Fruit fly (Drosophila melanogaster) whole organism, embryonic: ENCODE measurements around the gene QIL1.

Experiments used
- Asciz ChIP-seq: fragments of 200-800 bp; sonication (Bioruptor generic); optimal IDR thresholded peaks from 2 replicates; lab custom pipeline; 2017; ENCODE audit warnings: missing biosample characterization, mild to moderate bottlenecking, missing genetic modification characterization, missing genetic modification reagents
- B-H2 ChIP-seq: fragments of 200-800 bp; sonication (Bioruptor generic); optimal IDR thresholded peaks from 2 replicates; lab custom pipeline; 2018; ENCODE audit warnings: missing biosample characterization, mild to moderate bottlenecking, missing genetic modification characterization
- CG10431 ChIP-seq: fragments of 200-800 bp; sonication (Bioruptor generic); optimal IDR thresholded peaks from 3 replicates; lab custom pipeline; 2018; ENCODE audit warnings: missing biosample characterization, mild to moderate bottlenecking, missing genetic modification characterization
- CG10462 ChIP-seq: fragments of 200-800 bp; sonication (Bioruptor generic); optimal IDR thresholded peaks from 2 replicates; lab custom pipeline; 2016; ENCODE audit warnings: missing biosample characterization, missing genetic modification characterization
- CG10979 ChIP-seq: fragments of 200-800 bp; sonication (Bioruptor generic); optimal IDR thresholded peaks from 2 replicates; lab custom pipeline; 2018; ENCODE audit warnings: missing biosample characterization, mild to moderate bottlenecking, missing genetic modification characterization, moderate library complexity
- CG11504 ChIP-seq: fragments of 200-800 bp; sonication (Bioruptor generic); optimal IDR thresholded peaks from 3 replicates; lab custom pipeline; 2019; ENCODE audit warnings: missing biosample characterization, mild to moderate bottlenecking, missing genetic modification characterization, moderate library complexity
- CG11695 ChIP-seq: fragments of 200-800 bp; sonication (Bioruptor generic); IDR thresholded peaks from 3 replicates; pipeline ENCODE4 v1.3.6; 2022; ENCODE audit warnings: missing biosample characterization, missing genetic modification characterization
- CG11696 ChIP-seq: fragments of 200-800 bp; sonication (Bioruptor generic); IDR thresholded peaks from 2 replicates; pipeline ENCODE4 v1.3.6; 2022; ENCODE audit warnings: missing biosample characterization, missing genetic modification characterization
- CG12104 ChIP-seq: fragments of 200-800 bp; sonication (Bioruptor generic); optimal IDR thresholded peaks from 3 replicates; lab custom pipeline; 2016; ENCODE audit warnings: missing biosample characterization, missing genetic modification characterization
- CG12219 ChIP-seq: fragments of 200-800 bp; sonication (Bioruptor generic); optimal IDR thresholded peaks from 3 replicates; lab custom pipeline; 2018; ENCODE audit warnings: missing biosample characterization, mild to moderate bottlenecking, missing genetic modification characterization
- CG14710 ChIP-seq: fragments of 200-800 bp; sonication (Bioruptor generic); optimal IDR thresholded peaks from 3 replicates; lab custom pipeline; 2019; ENCODE audit warnings: missing biosample characterization, mild to moderate bottlenecking, missing genetic modification characterization, moderate library complexity
- CG14860 ChIP-seq: fragments of 200-800 bp; sonication (Bioruptor generic); IDR thresholded peaks from 3 replicates; pipeline ENCODE4 v1.3.6; 2022; ENCODE audit warnings: missing biosample characterization, missing genetic modification characterization; ENCODE audit not compliant: partially characterized antibody
- CG14965 ChIP-seq: fragments of 200-800 bp; sonication (Bioruptor generic); optimal IDR thresholded peaks from 2 replicates; lab custom pipeline; 2016; ENCODE audit warnings: missing biosample characterization, missing genetic modification characterization, borderline replicate concordance
- CG15269 ChIP-seq: fragments of 200-800 bp; sonication (Bioruptor generic); optimal IDR thresholded peaks from 2 replicates; lab custom pipeline; 2018; ENCODE audit warnings: missing biosample characterization, mild to moderate bottlenecking, missing genetic modification characterization, moderate library complexity
- CG17361 ChIP-seq: fragments of 200-800 bp; sonication (Bioruptor generic); IDR thresholded peaks from 3 replicates; pipeline ENCODE4 v1.3.6; 2022; ENCODE audit warnings: missing biosample characterization, missing genetic modification characterization
- CG17385 ChIP-seq: fragments of 200-800 bp; sonication (Bioruptor generic); optimal IDR thresholded peaks from 3 replicates; lab custom pipeline; 2018; ENCODE audit warnings: missing biosample characterization, mild to moderate bottlenecking, missing genetic modification characterization
- CG17829 ChIP-seq: fragments of 200-800 bp; optimal IDR thresholded peaks from 2 replicates; lab custom pipeline; 2019; ENCODE audit warnings: missing biosample characterization, mild to moderate bottlenecking, missing genetic modification characterization, moderate library complexity
- CG18262 ChIP-seq: fragments of 200-800 bp; optimal IDR thresholded peaks from 3 replicates; lab custom pipeline; 2019; ENCODE audit warnings: missing biosample characterization, mild to moderate bottlenecking, missing genetic modification characterization, moderate library complexity
- CG2712 ChIP-seq: fragments of 200-800 bp; optimal IDR thresholded peaks from 3 replicates; lab custom pipeline; 2019; ENCODE audit warnings: missing biosample characterization, mild to moderate bottlenecking, missing genetic modification characterization, moderate library complexity
- CG31224 ChIP-seq: fragments of 200-800 bp; sonication (Bioruptor generic); IDR thresholded peaks from 2 replicates; pipeline ENCODE4 v1.3.6; 2022; ENCODE audit warnings: missing biosample characterization, missing genetic modification characterization
- CG31441 ChIP-seq: fragments of 200-800 bp; sonication (Bioruptor generic); IDR thresholded peaks from 2 replicates; pipeline ENCODE4 v1.3.6; 2022; ENCODE audit warnings: missing biosample characterization, missing genetic modification characterization
- CG34224 ChIP-seq: fragments of 200-800 bp; sonication (Bioruptor generic); IDR thresholded peaks from 3 replicates; pipeline ENCODE4 v1.3.6; 2022; ENCODE audit warnings: missing biosample characterization, missing genetic modification characterization; ENCODE audit not compliant: partially characterized antibody
- CG6689 ChIP-seq: fragments of 200-800 bp; sonication (Bioruptor generic); IDR thresholded peaks from 2 replicates; pipeline ENCODE4 v1.3.6; 2022; ENCODE audit warnings: missing biosample characterization, missing genetic modification characterization
- CG7556 ChIP-seq: fragments of 200-800 bp; sonication (Bioruptor generic); optimal IDR thresholded peaks from 2 replicates; lab custom pipeline; 2017; ENCODE audit warnings: missing biosample characterization, mild to moderate bottlenecking, missing genetic modification characterization
- CG9609 ChIP-seq: fragments of 200-800 bp; sonication (Bioruptor generic); optimal IDR thresholded peaks from 3 replicates; lab custom pipeline; 2016; ENCODE audit warnings: missing biosample characterization, missing genetic modification characterization
- CrebB ChIP-seq: fragments of 200-800 bp; sonication (Bioruptor generic); optimal IDR thresholded peaks from 3 replicates; lab custom pipeline; 2018; ENCODE audit warnings: missing biosample characterization, mild to moderate bottlenecking, missing genetic modification characterization
- D19A ChIP-seq: fragments of 200-800 bp; optimal IDR thresholded peaks from 3 replicates; lab custom pipeline; 2019; ENCODE audit warnings: missing biosample characterization, mild to moderate bottlenecking, missing genetic modification characterization, moderate library complexity
- GATAe ChIP-seq: fragments of 200-800 bp; sonication (Bioruptor generic); conservative IDR thresholded peaks from 2 replicates; pipeline ENCODE4 v1.3.6; 2022; ENCODE audit warnings: missing biosample characterization, missing genetic modification characterization
- H2.0 ChIP-seq: fragments of 200-800 bp; sonication (Bioruptor generic); IDR thresholded peaks from 2 replicates; pipeline ENCODE4 v1.3.6; 2022; ENCODE audit warnings: missing biosample characterization, missing genetic modification characterization
- HHEX ChIP-seq: fragments of 200-800 bp; sonication (Bioruptor generic); optimal IDR thresholded peaks from 3 replicates; lab custom pipeline; 2017; ENCODE audit warnings: missing biosample characterization, mild to moderate bottlenecking, missing genetic modification characterization, missing genetic modification reagents
- Med ChIP-seq: fragments of 200-800 bp; sonication (Bioruptor generic); peaks from one replicate; lab custom pipeline; 2016; ENCODE audit warnings: missing biosample characterization, missing genetic modification characterization, mild to moderate bottlenecking, inconsistent platforms, moderate library complexity
- Nf-YB ChIP-seq: fragments of 200-800 bp; sonication (Bioruptor generic); optimal IDR thresholded peaks from 3 replicates; lab custom pipeline; 2019; ENCODE audit warnings: missing biosample characterization, mild to moderate bottlenecking, missing genetic modification characterization, moderate library complexity
- NfI ChIP-seq: fragments of 200-800 bp; sonication (Bioruptor generic); optimal IDR thresholded peaks from 3 replicates; lab custom pipeline; 2018; ENCODE audit warnings: missing biosample characterization, mild to moderate bottlenecking, missing genetic modification characterization, moderate library complexity
- Sry-δ ChIP-seq: fragments of 200-800 bp; sonication (Bioruptor generic); optimal IDR thresholded peaks from 2 replicates; lab custom pipeline; 2016; ENCODE audit warnings: missing biosample characterization, missing genetic modification characterization
- YL-1 ChIP-seq: fragments of 200-800 bp; sonication (Bioruptor generic); optimal IDR thresholded peaks from 3 replicates; lab custom pipeline; 2017; ENCODE audit warnings: missing biosample characterization, mild to moderate bottlenecking, missing genetic modification characterization
- az2 ChIP-seq: fragments of 200-800 bp; sonication (Bioruptor generic); optimal IDR thresholded peaks from 3 replicates; lab custom pipeline; 2016; ENCODE audit warnings: missing biosample characterization, missing genetic modification characterization
- bsh ChIP-seq, 2 experiments: fragments of 200-800 bp; sonication (Bioruptor generic); optimal IDR thresholded peaks; 2 replicates each; lab custom pipeline; 2017 to 2018; ENCODE audit warnings: mild to moderate bottlenecking in 2 of 2, missing biosample characterization in 2 of 2, missing genetic modification characterization in 2 of 2, moderate library complexity in 1 of 2
- chm ChIP-seq: fragments of 200-800 bp; sonication (Bioruptor generic); IDR thresholded peaks from 2 replicates; pipeline ENCODE4 v1.3.6; 2022; ENCODE audit warnings: missing biosample characterization, missing genetic modification characterization
- da ChIP-seq: fragments of 200-800 bp; sonication (Bioruptor generic); optimal IDR thresholded peaks from 2 replicates; lab custom pipeline; 2016; ENCODE audit warnings: missing biosample characterization, missing genetic modification characterization
- dan ChIP-seq: fragments of 200-800 bp; sonication (Bioruptor generic); IDR thresholded peaks from 2 replicates; pipeline ENCODE4 v1.3.6; 2022; ENCODE audit warnings: missing biosample characterization, missing genetic modification characterization
- dati ChIP-seq: fragments of 200-800 bp; sonication (Bioruptor generic); IDR thresholded peaks from 2 replicates; pipeline ENCODE4 v1.3.6; 2022; ENCODE audit warnings: missing biosample characterization, missing genetic modification characterization
- fd3F ChIP-seq: fragments of 200-800 bp; sonication (Bioruptor generic); optimal IDR thresholded peaks from 2 replicates; lab custom pipeline; 2018; ENCODE audit warnings: missing biosample characterization, mild to moderate bottlenecking, missing genetic modification characterization, moderate library complexity
- fd96Cb ChIP-seq: fragments of 200-800 bp; sonication (Bioruptor generic); optimal IDR thresholded peaks from 2 replicates; lab custom pipeline; 2018; ENCODE audit warnings: missing biosample characterization, mild to moderate bottlenecking, missing genetic modification characterization, moderate library complexity
- gem ChIP-seq: fragments of 200-800 bp; sonication (Bioruptor generic); optimal IDR thresholded peaks from 2 replicates; lab custom pipeline; 2019; ENCODE audit warnings: missing biosample characterization, mild to moderate bottlenecking, missing genetic modification characterization, moderate library complexity
- h ChIP-seq: fragments of >200 bp; optimal IDR thresholded peaks from 2 replicates; lab custom pipeline; 2017
- mld ChIP-seq: fragments of 200-800 bp; sonication (Bioruptor generic); IDR thresholded peaks from 3 replicates; pipeline ENCODE4 v1.3.6; 2022; ENCODE audit warnings: missing biosample characterization, missing genetic modification characterization; ENCODE audit not compliant: partially characterized antibody
- prd ChIP-seq, 3 experiments: fragments of >200 bp in 2 of 3; fragments of 200-800 bp in 1 of 3; sonication (Bioruptor generic) in 1 of 3; optimal IDR thresholded peaks in 2 of 3; IDR thresholded peaks in 1 of 3; 2 replicates in 2 of 3; 3 replicates in 1 of 3; pipeline versions ENCODE4 v1.3.6 to Lab custom; 2017 to 2022; ENCODE audit warnings: missing biosample characterization in 1 of 3, missing genetic modification characterization in 1 of 3
- row ChIP-seq: fragments of 200-800 bp; sonication (Bioruptor generic); IDR thresholded peaks from 3 replicates; pipeline ENCODE4 v1.3.6; 2022; ENCODE audit warnings: missing biosample characterization, missing genetic modification characterization
- trh ChIP-seq: fragments of 200-800 bp; sonication (Bioruptor generic); optimal IDR thresholded peaks from 2 replicates; lab custom pipeline; 2016; ENCODE audit warnings: missing biosample characterization, missing genetic modification characterization
- wdn ChIP-seq: fragments of 200-800 bp; sonication (Bioruptor generic); IDR thresholded peaks from 2 replicates; pipeline ENCODE4 v1.3.6; 2022; ENCODE audit warnings: missing biosample characterization, missing genetic modification characterization

The QIL1 gene

dm6 chr3L:17457695-17458242, 8.0 kb upstream of the QIL1 start (continued):
- TF ChIP-seq bsh (GFP tag; optimal IDR thresholded peaks at IDR 0.05; lab: Kevin White, UChicago) (peak in 1 of 2 experiments; percentile 57), CG14860 (GFP tag; lab: Robert Waterston, UW) (no peak), H2.0 (GFP tag; lab: Robert Waterston, UW) (0 out of 2 replicates have a peak, but pooled peaks have one; percentile 3), CG12219 (no peak), CG15269 (tag; lab: Kevin White, UChicago) (peak; percentile 16), az2 (no peak), CG31224 (GFP tag; lab: Robert Waterston, UW) (no peak), da (no peak), CG18262 (tag; lab: Kevin White, UChicago) (peak; percentile 51), gem (tag; lab: Kevin White, UChicago) (peak; percentile 51), Sry-δ (GFP tag; lab: Kevin White, UChicago) (no peak), CG7556 (peak; percentile 26), CG6689 (GFP tag; lab: Robert Waterston, UW) (peak; percentile 53; the same call in 1 of the 2 replicates), CG14965 (GFP tag; lab: Kevin White, UChicago) (no peak), GATAe (GFP tag; lab: Robert Waterston, UW) (no peak), CG10462 (no peak), CG12104 (GFP tag; lab: Kevin White, UChicago) (no peak), fd3F (no peak), chm (no peak), h (no peak), row (peak; percentile 61), CG34224 (GFP tag; lab: Robert Waterston, UW) (no peak), mld (GFP tag; lab: Robert Waterston, UW) (no peak), Asciz (peak; percentile 12), CG11504 (tag; lab: Kevin White, UChicago) (peak; percentile 55), CG11696 (GFP tag; lab: Robert Waterston, UW) (no peak), NfI (no peak), CG10979 (tag; lab: Kevin White, UChicago) (peak; percentile 46), dati (GFP tag; lab: Robert Waterston, UW) (no peak), dan (no peak), CG17361 (peak; percentile 34; the same call in 1 of the 3 replicates), CG11695 (GFP tag; lab: Robert Waterston, UW) (no peak), Nf-YB (GFP tag; lab: Kevin White, UChicago) (no peak), CrebB (no peak), B-H2 (GFP tag; lab: Kevin White, UChicago) (no peak), CG14710 (tag; lab: Kevin White, UChicago) (peak; percentile 23), CG10431 (peak; percentile 67), wdn (GFP tag; lab: Robert Waterston, UW) (no peak), CG17829 (tag; lab: Kevin White, UChicago) (peak; percentile 23), CG2712 (tag; lab: Kevin White, UChicago) (peak; percentile 51), fd96Cb (tag; lab: Kevin White, UChicago) (peak; percentile 14), YL-1 (no peak), CG9609 (GFP tag; lab: Kevin White, UChicago) (no peak), HHEX (GFP tag; lab: Kevin White, UChicago) (peak; percentile 37), prd (optimal IDR thresholded peaks at IDR 0.05; lab: Kevin White, UChicago) (no peak), prd (GFP tag; IDR thresholded peaks at IDR 0.05; lab: Robert Waterston, UW) (peak; percentile 29; the same call in 1 of the 3 replicates), CG17385 (GFP tag; lab: Kevin White, UChicago) (peak; percentile 12), CG31441 (GFP tag; lab: Robert Waterston, UW) (peak; percentile 38; the same call in 1 of the 2 replicates), D19A (peak; percentile 52), Med (GFP tag; lab: Kevin White, UChicago) (peak; percentile 30), trh (GFP tag; lab: Kevin White, UChicago) (no peak)
